Fruit fly (Drosophila melanogaster) whole organism, embryonic: ENCODE data around the gene Ppt2.
A peak's percentile ranks its signal among the peaks of the same experiment; 100 is the strongest.

Experiments used
- Atf-2 ChIP-seq: fragments of 200-800 bp; sonication (Bioruptor generic); optimal IDR thresholded peaks from 2 replicates; lab custom pipeline; 2016; ENCODE audit warnings: missing biosample characterization, missing genetic modification characterization
- Blimp-1 ChIP-seq: fragments of 200-800 bp; sonication (Bioruptor generic); optimal IDR thresholded peaks from 3 replicates; lab custom pipeline; 2018; ENCODE audit warnings: missing biosample characterization, missing genetic modification characterization, mild to moderate bottlenecking, moderate library complexity, missing genetic modification reagents
- CG10267 ChIP-seq: fragments of 200-800 bp; sonication (Bioruptor generic); optimal IDR thresholded peaks from 2 replicates; lab custom pipeline; 2018; ENCODE audit warnings: missing biosample characterization, mild to moderate bottlenecking, missing genetic modification characterization, moderate library complexity
- CG10959 ChIP-seq: fragments of 200-800 bp; sonication (Bioruptor generic); IDR thresholded peaks from 2 replicates; pipeline ENCODE4 v1.3.6; 2022; ENCODE audit warnings: missing biosample characterization, missing genetic modification characterization
- CG14441 ChIP-seq: fragments of 200-800 bp; sonication (Bioruptor generic); IDR thresholded peaks from 2 replicates; pipeline ENCODE4 v1.3.6; 2022; ENCODE audit warnings: missing biosample characterization, missing genetic modification characterization
- CG14667 ChIP-seq: fragments of 200-800 bp; sonication (Bioruptor generic); IDR thresholded peaks from 2 replicates; pipeline ENCODE4 v1.3.6; 2022; ENCODE audit warnings: missing biosample characterization, missing genetic modification characterization
- CG14710 ChIP-seq: fragments of 200-800 bp; sonication (Bioruptor generic); optimal IDR thresholded peaks from 3 replicates; lab custom pipeline; 2019; ENCODE audit warnings: missing biosample characterization, mild to moderate bottlenecking, missing genetic modification characterization, moderate library complexity
- CG15696 ChIP-seq: fragments of 200-800 bp; sonication (Bioruptor generic); optimal IDR thresholded peaks from 2 replicates; lab custom pipeline; 2019; ENCODE audit warnings: missing biosample characterization, mild to moderate bottlenecking, missing genetic modification characterization, moderate library complexity
- CG17829 ChIP-seq: fragments of 200-800 bp; optimal IDR thresholded peaks from 2 replicates; lab custom pipeline; 2019; ENCODE audit warnings: missing biosample characterization, mild to moderate bottlenecking, missing genetic modification characterization, moderate library complexity
- CG18262 ChIP-seq: fragments of 200-800 bp; optimal IDR thresholded peaks from 3 replicates; lab custom pipeline; 2019; ENCODE audit warnings: missing biosample characterization, mild to moderate bottlenecking, missing genetic modification characterization, moderate library complexity
- CG18619 ChIP-seq: fragments of 200-800 bp; sonication (Bioruptor generic); optimal IDR thresholded peaks from 3 replicates; lab custom pipeline; 2017; ENCODE audit warnings: missing biosample characterization, mild to moderate bottlenecking, missing genetic modification characterization
- CG2712 ChIP-seq: fragments of 200-800 bp; optimal IDR thresholded peaks from 3 replicates; lab custom pipeline; 2019; ENCODE audit warnings: missing biosample characterization, mild to moderate bottlenecking, missing genetic modification characterization, moderate library complexity
- CG30403 ChIP-seq: fragments of 200-800 bp; sonication (Bioruptor generic); optimal IDR thresholded peaks from 3 replicates; lab custom pipeline; 2016; ENCODE audit warnings: missing biosample characterization, missing genetic modification characterization
- CG31441 ChIP-seq: fragments of 200-800 bp; sonication (Bioruptor generic); IDR thresholded peaks from 2 replicates; pipeline ENCODE4 v1.3.6; 2022; ENCODE audit warnings: missing biosample characterization, missing genetic modification characterization
- CG34422 ChIP-seq: fragments of 200-800 bp; sonication (Bioruptor generic); IDR thresholded peaks from 3 replicates; pipeline ENCODE4 v1.3.6; 2022; ENCODE audit warnings: missing biosample characterization, missing genetic modification characterization
- CG4424 ChIP-seq: fragments of 200-800 bp; sonication (Bioruptor generic); optimal IDR thresholded peaks from 3 replicates; lab custom pipeline; 2016; ENCODE audit warnings: missing biosample characterization, missing genetic modification characterization
- CG4730 ChIP-seq: fragments of 200-800 bp; sonication (Bioruptor generic); IDR thresholded peaks from 2 replicates; pipeline ENCODE4 v1.3.6; 2022; ENCODE audit warnings: missing biosample characterization, missing genetic modification characterization
- CG6689 ChIP-seq: fragments of 200-800 bp; sonication (Bioruptor generic); IDR thresholded peaks from 2 replicates; pipeline ENCODE4 v1.3.6; 2022; ENCODE audit warnings: missing biosample characterization, missing genetic modification characterization
- CG7839 ChIP-seq: fragments of 200-800 bp; sonication (Bioruptor generic); optimal IDR thresholded peaks from 3 replicates; lab custom pipeline; 2018; ENCODE audit warnings: missing biosample characterization, mild to moderate bottlenecking, missing genetic modification characterization, moderate library complexity
- CG8765 ChIP-seq: fragments of 200-800 bp; sonication (Bioruptor generic); IDR thresholded peaks from 2 replicates; pipeline ENCODE4 v1.3.6; 2022; ENCODE audit warnings: missing biosample characterization, missing genetic modification characterization
- CG9727 ChIP-seq: fragments of 200-800 bp; sonication (Bioruptor generic); optimal IDR thresholded peaks from 3 replicates; lab custom pipeline; 2017; ENCODE audit warnings: missing biosample characterization, mild to moderate bottlenecking, missing genetic modification characterization
- CkIIα-i1 ChIP-seq: fragments of 200-800 bp; sonication (Bioruptor generic); IDR thresholded peaks from 2 replicates; pipeline ENCODE4 v1.3.6; 2022; ENCODE audit warnings: missing biosample characterization, missing genetic modification characterization
- CoRest ChIP-seq: fragments of 200-800 bp; sonication (Bioruptor generic); optimal IDR thresholded peaks from 3 replicates; lab custom pipeline; 2018; ENCODE audit warnings: missing biosample characterization, mild to moderate bottlenecking, missing genetic modification characterization, moderate library complexity
- D19A ChIP-seq: fragments of 200-800 bp; optimal IDR thresholded peaks from 3 replicates; lab custom pipeline; 2019; ENCODE audit warnings: missing biosample characterization, mild to moderate bottlenecking, missing genetic modification characterization, moderate library complexity
- E2f1 ChIP-seq: fragments of 200-800 bp; sonication (Bioruptor generic); IDR thresholded peaks from 2 replicates; pipeline ENCODE4 v1.3.6; 2022; ENCODE audit warnings: missing biosample characterization, missing genetic modification characterization
- Ets65A ChIP-seq: fragments of 200-800 bp; sonication (Bioruptor generic); peaks from one replicate; lab custom pipeline; 2016; ENCODE audit warnings: missing biosample characterization, missing genetic modification characterization
- Fer2 ChIP-seq: fragments of 200-800 bp; sonication (Bioruptor generic); optimal IDR thresholded peaks from 2 replicates; lab custom pipeline; 2018; ENCODE audit warnings: missing biosample characterization, mild to moderate bottlenecking, missing genetic modification characterization, moderate library complexity
- Gsc ChIP-seq: fragments of 200-800 bp; sonication (Bioruptor generic); IDR thresholded peaks from 2 replicates; pipeline ENCODE4 v1.3.6; 2022; ENCODE audit warnings: missing biosample characterization, missing genetic modification characterization
- HLH3B ChIP-seq: fragments of 200-800 bp; sonication (Bioruptor generic); IDR thresholded peaks from 2 replicates; pipeline ENCODE4 v1.3.6; 2022; ENCODE audit warnings: missing biosample characterization, missing genetic modification characterization
- Hr39 ChIP-seq: fragments of >200 bp; optimal IDR thresholded peaks from 2 replicates; lab custom pipeline; 2017
- Max ChIP-seq: fragments of 200-800 bp; sonication (Bioruptor generic); optimal IDR thresholded peaks from 2 replicates; lab custom pipeline; 2016; ENCODE audit warnings: missing biosample characterization, mild to moderate bottlenecking, missing genetic modification characterization
- Rx ChIP-seq: fragments of 200-800 bp; sonication (Bioruptor generic); IDR thresholded peaks from 2 replicates; pipeline ENCODE4 v1.3.6; 2022; ENCODE audit warnings: missing biosample characterization, missing genetic modification characterization
- Sox102F ChIP-seq: fragments of 200-800 bp; sonication (Bioruptor generic); optimal IDR thresholded peaks from 2 replicates; lab custom pipeline; 2018; ENCODE audit warnings: missing biosample characterization, mild to moderate bottlenecking, missing genetic modification characterization, moderate library complexity
- Usf ChIP-seq: fragments of 200-800 bp; sonication (Bioruptor generic); optimal IDR thresholded peaks from 2 replicates; lab custom pipeline; 2017; ENCODE audit warnings: missing genotype, missing biosample characterization, missing genetic modification characterization
- ara ChIP-seq: fragments of 200-800 bp; sonication (Bioruptor generic); IDR thresholded peaks from 2 replicates; pipeline ENCODE4 v1.3.6; 2022; ENCODE audit warnings: missing biosample characterization, missing genetic modification characterization
- croc ChIP-seq: fragments of 200-800 bp; sonication (Bioruptor generic); conservative IDR thresholded peaks from 3 replicates; pipeline ENCODE4 v1.3.6; 2022; ENCODE audit warnings: missing biosample characterization, missing genetic modification characterization
- dan ChIP-seq: fragments of 200-800 bp; sonication (Bioruptor generic); IDR thresholded peaks from 2 replicates; pipeline ENCODE4 v1.3.6; 2022; ENCODE audit warnings: missing biosample characterization, missing genetic modification characterization
- eve ChIP-seq, 2 experiments: fragments of >200 bp; optimal IDR thresholded peaks; 2 replicates each; lab custom pipeline; 2017; ENCODE audit warnings: missing biosample characterization in 2 of 2, missing genetic modification characterization in 2 of 2
- hkb ChIP-seq, 2 experiments: fragments of 200-800 bp in 1 of 2; fragments of >200 bp in 1 of 2; sonication (Bioruptor generic) in 1 of 2; IDR thresholded peaks in 1 of 2; optimal IDR thresholded peaks in 1 of 2; 2 replicates each; pipeline versions ENCODE4 v1.3.6 to Lab custom; 2017 to 2022; ENCODE audit warnings: missing biosample characterization in 1 of 2, missing genetic modification characterization in 1 of 2
- kni ChIP-seq: fragments of 200-800 bp; sonication (Bioruptor generic); optimal IDR thresholded peaks from 3 replicates; lab custom pipeline; 2017; ENCODE audit warnings: mild to moderate bottlenecking, missing biosample characterization, missing genetic modification reagents, missing genetic modification characterization
- lov ChIP-seq, 2 experiments: fragments of 200-800 bp in 1 of 2; fragments of >200 bp in 1 of 2; sonication (Bioruptor generic) in 1 of 2; IDR thresholded peaks in 1 of 2; optimal IDR thresholded peaks in 1 of 2; 2 replicates in 1 of 2; 3 replicates in 1 of 2; pipeline versions ENCODE4 v1.3.6 to Lab custom; 2017 to 2022; ENCODE audit warnings: missing biosample characterization in 1 of 2, missing genetic modification characterization in 1 of 2
- nmo ChIP-seq: fragments of 200-800 bp; sonication (Bioruptor generic); optimal IDR thresholded peaks from 2 replicates; lab custom pipeline; 2018; ENCODE audit warnings: missing biosample characterization, mild to moderate bottlenecking, missing genetic modification characterization, moderate library complexity
- onecut ChIP-seq: fragments of 200-800 bp; sonication (Bioruptor generic); IDR thresholded peaks from 2 replicates; pipeline ENCODE4 v1.3.6; 2022; ENCODE audit warnings: missing biosample characterization, missing genetic modification characterization
- phol ChIP-seq: fragments of 200-800 bp; sonication (Bioruptor generic); optimal IDR thresholded peaks from 3 replicates; lab custom pipeline; 2018; ENCODE audit warnings: missing biosample characterization, mild to moderate bottlenecking, missing genetic modification characterization, moderate library complexity
- prd ChIP-seq, 3 experiments: fragments of >200 bp in 2 of 3; fragments of 200-800 bp in 1 of 3; sonication (Bioruptor generic) in 1 of 3; optimal IDR thresholded peaks in 2 of 3; IDR thresholded peaks in 1 of 3; 2 replicates in 2 of 3; 3 replicates in 1 of 3; pipeline versions ENCODE4 v1.3.6 to Lab custom; 2017 to 2022; ENCODE audit warnings: missing biosample characterization in 1 of 3, missing genetic modification characterization in 1 of 3
- pum ChIP-seq: fragments of 200-800 bp; sonication (Bioruptor generic); optimal IDR thresholded peaks from 2 replicates; lab custom pipeline; 2016; ENCODE audit warnings: missing biosample characterization, missing genetic modification characterization
- ranshi ChIP-seq: fragments of 200-800 bp; sonication (Bioruptor generic); IDR thresholded peaks from 2 replicates; pipeline ENCODE4 v1.3.6; 2022; ENCODE audit warnings: missing biosample characterization, missing genetic modification characterization
- sens-2 ChIP-seq: fragments of 200-800 bp; sonication (Bioruptor generic); IDR thresholded peaks from 2 replicates; pipeline ENCODE4 v1.3.6; 2022; ENCODE audit warnings: missing biosample characterization, missing genetic modification characterization
- zfh1 ChIP-seq: fragments of 200-800 bp; sonication (Bioruptor generic); IDR thresholded peaks from 3 replicates; pipeline ENCODE4 v1.3.6; 2022; ENCODE audit warnings: missing biosample characterization, missing genetic modification characterization

Ppt2 gene

DNA sequence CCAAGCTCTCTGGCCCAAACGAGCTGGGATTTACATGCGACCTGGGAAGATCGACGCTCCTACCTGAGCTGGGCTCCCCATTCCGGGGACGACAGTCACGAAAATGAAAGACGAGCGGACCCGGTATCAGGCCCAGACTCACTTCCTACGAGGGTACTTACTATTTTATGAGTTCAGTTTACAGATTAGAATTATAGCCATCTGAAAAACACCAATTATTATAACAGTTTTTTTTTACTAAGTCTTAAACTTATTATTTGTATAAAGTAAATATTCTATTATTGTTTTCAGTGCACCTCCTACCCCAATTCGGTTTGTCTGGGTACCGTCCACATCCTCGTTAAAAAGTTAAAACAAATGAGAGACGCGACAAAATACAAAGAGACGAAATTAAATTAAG is 46.3 kb downstream of the Ppt2 start (continued):
- peak; percentile 62 for TF ChIP-seq CG10959 (GFP tag; lab: Robert Waterston, UW)
- peak; percentile 25; the same call in 1 of the 2 replicates for TF ChIP-seq CG14667 (GFP tag; lab: Robert Waterston, UW)
- peak; percentile 61; the same call in 1 of the 2 replicates for TF ChIP-seq ara (GFP tag; lab: Robert Waterston, UW)
- TF ChIP-seq Hr39 = no peak
- peak; percentile 43 for TF ChIP-seq CG14710 (tag; lab: Kevin White, UChicago)
- TF ChIP-seq E2f1 (GFP tag; lab: Robert Waterston, UW) = 0 out of 2 replicates have a peak, but pooled peaks have one; percentile 17
- peak; percentile 4 for TF ChIP-seq CG7839 (tag; lab: Kevin White, UChicago)
- no peak for TF ChIP-seq prd (optimal IDR thresholded peaks at IDR 0.05; lab: Kevin White, UChicago)
- TF ChIP-seq prd (GFP tag; IDR thresholded peaks at IDR 0.05; lab: Robert Waterston, UW) = peak; percentile 69; the same call in 2 of the 3 replicates
- peak; percentile 56; the same call in 1 of the 2 replicates for TF ChIP-seq dan (GFP tag; lab: Robert Waterston, UW)
- peak; percentile 35 for TF ChIP-seq CG4424 (GFP tag; lab: Kevin White, UChicago)
- no peak for TF ChIP-seq Max (GFP tag; lab: Kevin White, UChicago)
- peak; percentile 69 for TF ChIP-seq CG15696
- TF ChIP-seq CG14441 (GFP tag; lab: Robert Waterston, UW) = peak; percentile 5; the same call in 1 of the 2 replicates
- 0 out of 2 replicates have a peak, but pooled peaks have one; percentile 15 for TF ChIP-seq HLH3B (GFP tag; lab: Robert Waterston, UW)
- peak; percentile 65 for TF ChIP-seq CG9727 (GFP tag; lab: Kevin White, UChicago)
- peak; percentile 49; the same call in 1 of the 2 replicates for TF ChIP-seq ranshi (GFP tag; lab: Robert Waterston, UW)
- TF ChIP-seq eve (GFP tag; optimal IDR thresholded peaks at IDR 0.05; lab: Kevin White, UChicago) = peak in 1 of 2 experiments; percentile 10
- TF ChIP-seq nmo (GFP tag; lab: Kevin White, UChicago) = peak; percentile 26
- TF ChIP-seq Gsc (GFP tag; lab: Robert Waterston, UW) = peak; percentile 6; the same call in 1 of the 2 replicates
- 0 out of 3 replicates have a peak, but pooled peaks have one; percentile 15 for TF ChIP-seq CG34422 (GFP tag; lab: Robert Waterston, UW)
- no peak for TF ChIP-seq hkb (optimal IDR thresholded peaks at IDR 0.05; lab: Kevin White, UChicago)
- TF ChIP-seq hkb (GFP tag; IDR thresholded peaks at IDR 0.05; lab: Robert Waterston, UW) = peak; percentile 26; the same call in 1 of the 2 replicates
- peak; percentile 23; the same call in 1 of the 2 replicates for TF ChIP-seq sens-2 (GFP tag; lab: Robert Waterston, UW)
- peak; percentile 1 for TF ChIP-seq pum (GFP tag; lab: Kevin White, UChicago)
- no peak for TF ChIP-seq Fer2 (tag; lab: Kevin White, UChicago)
- TF ChIP-seq kni (GFP tag; lab: Kevin White, UChicago) = peak; percentile 24
- peak; percentile 65 for TF ChIP-seq CG18262 (tag; lab: Kevin White, UChicago)
- TF ChIP-seq Blimp-1 (GFP tag; lab: Kevin White, UChicago) = peak; percentile 6
- TF ChIP-seq CG17829 (tag; lab: Kevin White, UChicago) = peak; percentile 51
- TF ChIP-seq CkIIα-i1 (GFP tag; lab: Robert Waterston, UW) = no peak
- TF ChIP-seq Atf-2 (GFP tag; lab: Kevin White, UChicago) = no peak
- no peak for TF ChIP-seq Sox102F (GFP tag; lab: Kevin White, UChicago)
- peak; percentile 65 for TF ChIP-seq CG8765 (GFP tag; lab: Robert Waterston, UW)
- TF ChIP-seq CoRest = no peak
- no peak for TF ChIP-seq CG30403 (GFP tag; lab: Kevin White, UChicago)
- no peak for TF ChIP-seq lov (optimal IDR thresholded peaks at IDR 0.05; lab: Kevin White, UChicago)
- peak; percentile 37; the same call in 1 of the 3 replicates for TF ChIP-seq lov (GFP tag; IDR thresholded peaks at IDR 0.05; lab: Robert Waterston, UW)
- peak; percentile 47 for TF ChIP-seq CG31441
- no peak for TF ChIP-seq Usf (GFP tag; lab: Kevin White, UChicago)
- TF ChIP-seq onecut (GFP tag; lab: Robert Waterston, UW) = peak; percentile 23; the same call in 1 of the 2 replicates
- TF ChIP-seq D19A (tag; lab: Kevin White, UChicago) = peak; percentile 11
- peak; percentile 65; the same call in 2 of the 3 replicates for TF ChIP-seq zfh1 (GFP tag; lab: Robert Waterston, UW)
- TF ChIP-seq Rx = peak; percentile 42; the same call in 1 of the 2 replicates
- TF ChIP-seq phol = peak; percentile 31
- 0 out of 2 replicates have a peak, but pooled peaks have one; percentile 10 for TF ChIP-seq CG4730 (GFP tag; lab: Robert Waterston, UW)
- no peak for TF ChIP-seq CG18619 (GFP tag; lab: Kevin White, UChicago)
- TF ChIP-seq Ets65A (GFP tag; lab: Kevin White, UChicago) = peak; percentile 56
- peak; percentile 54 for TF ChIP-seq croc (GFP tag; lab: Robert Waterston, UW)
- TF ChIP-seq CG10267 (tag; lab: Kevin White, UChicago) = peak; percentile 39
- TF ChIP-seq CG6689 (GFP tag; lab: Robert Waterston, UW) = 0 out of 2 replicates have a peak, but pooled peaks have one; percentile 31
- TF ChIP-seq CG2712 (tag; lab: Kevin White, UChicago) = peak; percentile 72
